Fruit fly (Drosophila melanogaster) whole organism, embryonic: ENCODE data around the gene Rab3-GEF.

Source experiments
- CG16863 ChIP-seq: fragments of 200-800 bp; sonication (Bioruptor generic); optimal IDR thresholded peaks from 3 replicates; lab custom pipeline; 2016; ENCODE audit warnings: missing biosample characterization, missing genetic modification characterization
- CG2202 ChIP-seq: fragments of 200-800 bp; sonication (Bioruptor generic); optimal IDR thresholded peaks from 2 replicates; lab custom pipeline; 2018; ENCODE audit warnings: missing biosample characterization, mild to moderate bottlenecking, missing genetic modification characterization
- CG3407 ChIP-seq: fragments of 200-800 bp; sonication (Bioruptor generic); optimal IDR thresholded peaks from 2 replicates; lab custom pipeline; 2018; ENCODE audit warnings: missing biosample characterization, mild to moderate bottlenecking, missing genetic modification characterization
- CG7786 ChIP-seq: fragments of 200-800 bp; sonication (Bioruptor generic); optimal IDR thresholded peaks from 2 replicates; lab custom pipeline; 2016; ENCODE audit warnings: missing biosample characterization, missing genetic modification characterization
- Dfd ChIP-seq, 2 experiments: fragments of >200 bp; optimal IDR thresholded peaks; 2 replicates each; lab custom pipeline; 2017; ENCODE audit warnings: missing biosample characterization in 2 of 2, missing genetic modification characterization in 2 of 2
- Ets65A ChIP-seq: fragments of 200-800 bp; sonication (Bioruptor generic); peaks from one replicate; lab custom pipeline; 2016; ENCODE audit warnings: missing biosample characterization, missing genetic modification characterization
- croc ChIP-seq: fragments of 200-800 bp; sonication (Bioruptor generic); conservative IDR thresholded peaks from 3 replicates; pipeline ENCODE4 v1.3.6; 2022; ENCODE audit warnings: missing biosample characterization, missing genetic modification characterization
- insv ChIP-seq, 2 experiments: fragments of 200-800 bp; sonication (Bioruptor generic); optimal IDR thresholded peaks; 3 replicates each; lab custom pipeline; 2016 to 2018; ENCODE audit warnings: missing biosample characterization in 2 of 2, missing genetic modification characterization in 2 of 2
- klu ChIP-seq: fragments of 200-800 bp; sonication (Bioruptor generic); IDR thresholded peaks from 2 replicates; pipeline ENCODE4 v1.3.6; 2022; ENCODE audit warnings: missing biosample characterization, missing genetic modification characterization
- stc ChIP-seq: fragments of 200-800 bp; sonication (Bioruptor generic); IDR thresholded peaks from 2 replicates; pipeline ENCODE4 v1.3.6; 2022; ENCODE audit warnings: missing biosample characterization, missing genetic modification characterization

DNA sequence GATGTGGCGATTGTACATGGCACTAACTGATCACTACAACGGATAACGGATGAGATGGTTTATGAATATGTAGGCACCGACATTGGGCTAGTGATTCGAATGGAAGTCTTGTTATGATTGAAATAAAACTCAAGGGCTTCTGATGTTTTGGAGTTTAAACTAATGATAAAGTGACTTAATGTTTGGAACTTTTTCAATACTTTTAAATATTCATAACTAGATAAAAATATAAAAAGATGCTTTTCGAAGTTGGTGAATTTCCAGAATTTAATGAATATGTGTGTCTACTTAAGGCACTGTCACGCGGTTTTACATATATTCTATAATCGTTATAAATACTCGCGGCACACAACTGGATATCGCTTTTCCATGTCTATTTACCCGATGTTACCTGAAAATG lies 6.5 kb downstream of the Rab3-GEF start, which contains the start of gene CG9072:
- TF ChIP-seq croc (GFP tag; lab: Robert Waterston, UW) (no peak), klu (GFP tag; lab: Robert Waterston, UW) (no peak), Ets65A (no peak), CG16863 (no peak), insv (GFP tag; optimal IDR thresholded peaks at IDR 0.05; lab: Kevin White, UChicago) (no peak), CG3407 (GFP tag; lab: Kevin White, UChicago) (no peak), CG2202 (tag; lab: Kevin White, UChicago) (no peak), stc (GFP tag; lab: Robert Waterston, UW) (no peak), Dfd (GFP tag; optimal IDR thresholded peaks at IDR 0.05; lab: Kevin White, UChicago) (no peak), CG7786 (GFP tag; lab: Kevin White, UChicago) (no peak)
